Worm (Caenorhabditis elegans) whole organism, L4 larva: ENCODE measurements around the gene srz-15.
A peak's percentile ranks its signal among the peaks of the same experiment; 100 is the strongest.

ENCODE experiments used
- D1046.2 ChIP-seq: fragments of 200-800 bp; sonication (Bioruptor generic); IDR thresholded peaks from 2 replicates; pipeline ENCODE4 v1.3.6; 2022; ENCODE audit warnings: missing genetic modification characterization, missing compliant biosample characterization
- F26F4.8 ChIP-seq: fragments of 200-800 bp; sonication (Bioruptor generic); conservative IDR thresholded peaks from 2 replicates; pipeline ENCODE4 v1.3.6; 2022; ENCODE audit warnings: missing genetic modification characterization, missing compliant biosample characterization
- T20F7.1 ChIP-seq: fragments of 200-800 bp; sonication (Bioruptor generic); optimal IDR thresholded peaks from 2 replicates; lab custom pipeline; 2018; ENCODE audit warnings: mild to moderate bottlenecking, missing genetic modification characterization, missing compliant biosample characterization
- T26A8.4 ChIP-seq: fragments of 200-800 bp; sonication (Bioruptor generic); IDR thresholded peaks from 2 replicates; pipeline ENCODE4 v1.3.6; 2022; ENCODE audit warnings: missing genetic modification characterization, missing compliant biosample characterization
- Y105C5A.15 ChIP-seq: fragments of 200-800 bp; sonication (Bioruptor generic); IDR thresholded peaks from 2 replicates; pipeline ENCODE4 v1.3.6; 2022; ENCODE audit warnings: missing genetic modification characterization, missing compliant biosample characterization
- arid-1 ChIP-seq: fragments of 200-800 bp; sonication (Bioruptor generic); conservative IDR thresholded peaks from 2 replicates; pipeline ENCODE4 v1.3.6; 2022; ENCODE audit warnings: missing genetic modification reagents, missing genetic modification characterization, missing compliant biosample characterization
- ceh-20 ChIP-seq: fragments of 200-800 bp; sonication (Bioruptor generic); IDR thresholded peaks from 2 replicates; pipeline ENCODE4 v1.3.6; 2022; ENCODE audit warnings: missing genetic modification reagents, missing genetic modification characterization, missing compliant biosample characterization
- daf-12 ChIP-seq: fragments of 150-350 bp; optimal IDR thresholded peaks from 2 replicates; lab custom pipeline; 2014; ENCODE audit warnings: missing biosample characterization, missing genetic modification reagents, missing genetic modification characterization
- daf-16 ChIP-seq, 3 experiments: sonication (generic microtip); optimal IDR thresholded peaks; 2 replicates each; lab custom pipeline; 2016 to 2017; ENCODE audit warnings: missing genetic modification characterization in 3 of 3, missing genetic modification reagents in 3 of 3, mild to moderate bottlenecking in 2 of 3, missing compliant biosample characterization in 2 of 3, missing biosample characterization in 1 of 3, moderate library complexity in 1 of 3
- dmd-6 ChIP-seq: fragments of 200-800 bp; sonication (Bioruptor generic); IDR thresholded peaks from 2 replicates; pipeline ENCODE4 v1.3.6; 2022; ENCODE audit warnings: missing genetic modification reagents, missing genetic modification characterization, missing compliant biosample characterization
- duxl-1 ChIP-seq: sonication (generic microtip); optimal IDR thresholded peaks from 2 replicates; lab custom pipeline; 2016; ENCODE audit warnings: mild to moderate bottlenecking, missing genetic modification characterization, moderate library complexity, missing compliant biosample characterization; ENCODE audit not compliant: poor library complexity
- dve-1 ChIP-seq: sonication (generic microtip); optimal IDR thresholded peaks from 2 replicates; lab custom pipeline; 2017; ENCODE audit warnings: antibody characterized with exemption, mild to moderate bottlenecking, missing genetic modification characterization, missing compliant biosample characterization; ENCODE audit not compliant: insufficient read depth
- egl-43 ChIP-seq: fragments of 200-800 bp; sonication (Bioruptor generic); IDR thresholded peaks from 2 replicates; pipeline ENCODE4 v1.3.6; 2022; ENCODE audit warnings: missing genetic modification reagents, missing genetic modification characterization, missing compliant biosample characterization
- gei-8 ChIP-seq: fragments of 200-800 bp; sonication (Bioruptor generic); optimal IDR thresholded peaks from 2 replicates; lab custom pipeline; 2018; ENCODE audit warnings: mild to moderate bottlenecking, missing genetic modification characterization, missing compliant biosample characterization
- hif-1 ChIP-seq, 2 experiments: sonication (generic microtip); optimal IDR thresholded peaks; 2 replicates each; lab custom pipeline; 2016 to 2017; ENCODE audit warnings: missing compliant biosample characterization in 2 of 2, missing genetic modification characterization in 2 of 2, missing genetic modification reagents in 2 of 2, missing genotype in 2 of 2, mild to moderate bottlenecking in 1 of 2
- hlh-11 ChIP-seq: fragments of 200-800 bp; sonication (Bioruptor generic); optimal IDR thresholded peaks from 2 replicates; lab custom pipeline; 2018; ENCODE audit warnings: mild to moderate bottlenecking, missing genetic modification characterization, missing compliant biosample characterization
- hlh-30 ChIP-seq: sonication (generic microtip); optimal IDR thresholded peaks from 2 replicates; lab custom pipeline; 2017; ENCODE audit warnings: antibody characterized with exemption, mild to moderate bottlenecking, missing genetic modification characterization, missing compliant biosample characterization; ENCODE audit not compliant: insufficient read depth
- jun-1 ChIP-seq: fragments of 150-350 bp; optimal IDR thresholded peaks from 2 replicates; lab custom pipeline; 2014; ENCODE audit warnings: missing biosample characterization, missing genetic modification reagents, missing genetic modification characterization
- lin-13 ChIP-seq: fragments of 150-350 bp; optimal IDR thresholded peaks from 2 replicates; lab custom pipeline; 2014; ENCODE audit warnings: missing biosample characterization, missing genetic modification reagents, missing genetic modification characterization
- lin-29 ChIP-seq: fragments of 200-800 bp; sonication (Bioruptor generic); IDR thresholded peaks from 2 replicates; pipeline ENCODE4 v1.3.6; 2022; ENCODE audit warnings: missing genetic modification reagents, missing genetic modification characterization, missing compliant biosample characterization
- lin-38 ChIP-seq: fragments of 200-800 bp; sonication (Bioruptor generic); IDR thresholded peaks from 2 replicates; pipeline ENCODE4 v1.3.6; 2022; ENCODE audit warnings: missing genetic modification reagents, missing genetic modification characterization, missing compliant biosample characterization
- madf-9 ChIP-seq: fragments of 200-800 bp; sonication (Bioruptor generic); conservative IDR thresholded peaks from 2 replicates; pipeline ENCODE4 v1.3.6; 2022; ENCODE audit warnings: missing genetic modification reagents, missing genetic modification characterization, missing compliant biosample characterization
- mdl-1 ChIP-seq, 2 experiments: fragments of 150-350 bp in 1 of 2; sonication (generic microtip) in 1 of 2; optimal IDR thresholded peaks; 2 replicates each; lab custom pipeline; 2014 to 2017; ENCODE audit warnings: missing biosample characterization in 2 of 2, missing genetic modification characterization in 2 of 2
- mep-1 ChIP-seq: fragments of 150-350 bp; sonication (generic microtip); optimal IDR thresholded peaks from 3 replicates; lab custom pipeline; 2014; ENCODE audit warnings: missing biosample characterization, missing genetic modification characterization
- mes-2 ChIP-seq: sonication (generic microtip); optimal IDR thresholded peaks from 2 replicates; lab custom pipeline; 2016; ENCODE audit warnings: missing genotype, mild to moderate bottlenecking, missing genetic modification characterization, missing compliant biosample characterization; ENCODE audit not compliant: poor library complexity, severe bottlenecking
- nhr-111 ChIP-seq: fragments of 200-800 bp; sonication (Bioruptor generic); optimal IDR thresholded peaks from 2 replicates; lab custom pipeline; 2018; ENCODE audit warnings: mild to moderate bottlenecking, missing genetic modification characterization, missing compliant biosample characterization
- nhr-237 ChIP-seq: sonication (generic microtip); optimal IDR thresholded peaks from 2 replicates; lab custom pipeline; 2017; ENCODE audit warnings: missing biosample characterization, missing genetic modification characterization
- nhr-25 ChIP-seq: sonication (generic microtip); optimal IDR thresholded peaks from 2 replicates; lab custom pipeline; 2017; ENCODE audit warnings: missing genetic modification characterization, mild to moderate bottlenecking, missing compliant biosample characterization, antibody characterized with exemption, moderate library complexity, borderline replicate concordance; ENCODE audit not compliant: insufficient read depth
- nhr-28 ChIP-seq: fragments of 150-350 bp; optimal IDR thresholded peaks from 2 replicates; lab custom pipeline; 2014; ENCODE audit warnings: missing biosample characterization, missing genetic modification characterization
- nhr-48 ChIP-seq: sonication (generic microtip); optimal IDR thresholded peaks from 2 replicates; lab custom pipeline; 2016; ENCODE audit warnings: mild to moderate bottlenecking, missing genetic modification characterization, missing compliant biosample characterization
- nhr-77 ChIP-seq: fragments of 150-350 bp; optimal IDR thresholded peaks from 2 replicates; lab custom pipeline; 2014; ENCODE audit warnings: missing biosample characterization, missing genetic modification characterization
- php-3 ChIP-seq: fragments of 200-800 bp; sonication (Bioruptor generic); IDR thresholded peaks from 2 replicates; pipeline ENCODE4 v1.3.6; 2022; ENCODE audit warnings: missing genetic modification reagents, missing genetic modification characterization, missing compliant biosample characterization
- pqm-1 ChIP-seq: sonication (generic microtip); optimal IDR thresholded peaks from 2 replicates; lab custom pipeline; 2017; ENCODE audit warnings: missing biosample characterization, missing genetic modification characterization
- rbr-2 ChIP-seq: sonication (generic microtip); optimal IDR thresholded peaks from 2 replicates; lab custom pipeline; 2016; ENCODE audit warnings: missing genotype, missing genetic modification characterization, missing compliant biosample characterization
- sdz-12 ChIP-seq: fragments of 200-800 bp; sonication (Bioruptor generic); optimal IDR thresholded peaks from 2 replicates; lab custom pipeline; 2018; ENCODE audit warnings: mild to moderate bottlenecking, missing genetic modification characterization, missing compliant biosample characterization
- unc-39 ChIP-seq: sonication (generic microtip); optimal IDR thresholded peaks from 2 replicates; lab custom pipeline; 2017; ENCODE audit warnings: missing biosample characterization, missing genetic modification characterization
- unc-62 ChIP-seq, 3 experiments: fragments of 150-350 bp in 1 of 3; sonication (generic microtip); optimal IDR thresholded peaks in 2 of 3; peaks in 1 of 3; 1 replicate in 1 of 3; 2 replicates in 2 of 3; lab custom pipeline; 2014 to 2017; ENCODE audit warnings: missing biosample characterization in 3 of 3, missing genetic modification characterization in 3 of 3, missing genetic modification reagents in 3 of 3, missing genotype in 1 of 3
- zag-1 ChIP-seq: fragments of 150-350 bp; optimal IDR thresholded peaks from 2 replicates; lab custom pipeline; 2014; ENCODE audit warnings: missing biosample characterization, missing genetic modification characterization
- zip-11 ChIP-seq: fragments of 200-800 bp; sonication (Bioruptor generic); IDR thresholded peaks from 2 replicates; pipeline ENCODE4 v1.3.6; 2022; ENCODE audit warnings: missing genetic modification characterization, missing compliant biosample characterization
- ztf-11 ChIP-seq: fragments of 150-350 bp; optimal IDR thresholded peaks from 2 replicates; lab custom pipeline; 2014; ENCODE audit warnings: missing biosample characterization, missing genetic modification characterization
- ztf-7 ChIP-seq: fragments of 150-350 bp; optimal IDR thresholded peaks from 2 replicates; lab custom pipeline; 2014; ENCODE audit warnings: missing biosample characterization, missing genetic modification characterization

The srz-15 gene

DNA sequence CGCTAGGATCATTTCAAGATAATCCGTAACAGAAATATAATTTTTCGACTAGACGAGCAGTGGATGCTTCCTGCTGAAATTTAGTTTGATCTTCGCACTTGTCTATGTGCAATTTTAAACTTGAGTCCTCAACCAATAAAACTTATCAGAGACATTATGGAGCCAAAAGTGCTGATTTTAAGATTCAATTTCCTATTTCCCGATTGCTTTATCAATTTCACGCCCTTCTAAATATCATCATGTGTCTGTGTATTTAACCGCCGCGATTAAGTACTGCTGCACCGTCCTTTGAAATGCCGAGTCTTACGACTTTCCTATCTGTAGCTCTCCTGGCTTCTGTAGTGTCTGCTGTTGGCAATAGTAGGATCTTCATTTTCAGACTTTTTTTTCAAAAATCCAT, 5.4 kb downstream of the srz-15 start, which contains the start of gene C32H11.4 (continued):
- no peak for TF ChIP-seq mes-2 (tag; lab: Kevin White, UChicago)
- no peak for TF ChIP-seq ceh-20 (GFP tag; lab: Robert Waterston, UW)
- TF ChIP-seq nhr-237 (tag; lab: Kevin White, UChicago): no peak
- peak; percentile 67 for TF ChIP-seq nhr-48 (tag; lab: Kevin White, UChicago)
- no peak for TF ChIP-seq unc-39 (tag; lab: Kevin White, UChicago)
- no peak for TF ChIP-seq arid-1 (GFP tag; lab: Robert Waterston, UW)
- peak; percentile 46 for TF ChIP-seq hlh-11 (tag; lab: Kevin White, UChicago)
- no peak for TF ChIP-seq hif-1 (tag; optimal IDR thresholded peaks at IDR 0.05; lab: Kevin White, UChicago)
- no peak for TF ChIP-seq ztf-11 (tag; lab: Kevin White, UChicago)
- no peak for TF ChIP-seq daf-12 (tag; lab: Kevin White, UChicago)
- TF ChIP-seq T20F7.1 (GFP tag; lab: Kevin White, UChicago): no peak
- no peak for TF ChIP-seq hlh-30 (tag; lab: Kevin White, UChicago)
- no peak for TF ChIP-seq Y105C5A.15 (GFP tag; lab: Robert Waterston, UW)
- no peak for TF ChIP-seq zag-1 (tag; lab: Kevin White, UChicago)
- TF ChIP-seq unc-62 (GFP tag; optimal IDR thresholded peaks at IDR 0.05 in 1 of 2; lab: Kevin White, UChicago): no peak
- TF ChIP-seq unc-62 (tag; optimal IDR thresholded peaks at IDR 0.05; lab: Kevin White, UChicago): no peak
- no peak for TF ChIP-seq rbr-2
- TF ChIP-seq lin-38 (GFP tag; lab: Robert Waterston, UW): no peak
- peak; percentile 82 for TF ChIP-seq dmd-6 (GFP tag; lab: Robert Waterston, UW)
- TF ChIP-seq sdz-12: no peak
- no peak for TF ChIP-seq dve-1 (tag; lab: Kevin White, UChicago)

DNA sequence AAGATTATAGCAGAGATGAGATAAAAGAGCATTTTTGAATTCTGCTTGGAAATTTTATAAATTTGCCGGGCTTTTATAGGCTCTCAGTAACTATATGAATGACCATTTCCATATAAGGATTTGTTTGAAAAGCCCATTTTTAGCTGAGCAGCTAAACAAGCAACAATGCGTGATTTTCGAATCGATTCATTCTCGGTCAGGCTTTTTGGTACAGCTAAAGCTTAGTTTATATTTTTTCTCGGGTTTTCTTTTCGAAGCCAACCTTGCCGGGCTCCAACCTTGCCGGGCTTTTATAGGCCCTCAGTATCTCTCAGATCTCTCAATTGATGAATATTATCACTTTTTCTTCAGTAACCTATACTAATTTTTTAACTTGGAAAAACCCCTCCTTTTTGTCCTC, 8.8 kb downstream of the srz-15 start, which contains the start of gene srlf-4:
TSS of gene srlf-4 (minus strand) at position 101 of the 400 bp plus-strand sequence.
- no peak for TF ChIP-seq mdl-1 (tag; optimal IDR thresholded peaks at IDR 0.05; lab: Kevin White, UChicago)
- no peak for TF ChIP-seq egl-43
- TF ChIP-seq, all 104 proteins: peak for 0

DNA sequence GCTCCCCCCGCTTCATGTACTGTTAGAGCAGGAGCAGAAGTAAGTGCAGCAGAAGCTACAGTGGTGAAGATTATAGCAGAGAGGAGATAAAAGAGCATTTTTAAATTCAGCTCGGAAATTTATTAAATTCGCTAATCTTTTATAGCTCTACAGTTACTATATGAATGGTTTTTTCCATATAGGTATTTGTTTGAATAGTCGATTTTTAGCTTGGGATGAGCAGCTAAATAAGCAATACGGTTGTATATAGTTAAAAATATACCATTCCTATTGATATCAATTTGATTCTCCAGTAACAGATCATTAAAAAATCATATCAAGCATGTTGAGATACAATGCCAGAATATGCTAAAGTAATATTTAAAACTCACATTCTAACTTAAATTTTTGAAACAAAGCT, 11.1 kb downstream of the srz-15 start, which contains the start of gene srlf-5:
TSS of gene srlf-5 (minus strand) at position 101 of the 400 bp plus-strand sequence.
- no peak for TF ChIP-seq mep-1 (tag; lab: Kevin White, UChicago)
- no peak for TF ChIP-seq dve-1 (tag; lab: Kevin White, UChicago)
- TF ChIP-seq sdz-12: no peak
- no peak for TF ChIP-seq nhr-111 (GFP tag; lab: Kevin White, UChicago)
- TF ChIP-seq arid-1 (GFP tag; lab: Robert Waterston, UW): no peak
- TF ChIP-seq lin-29 (GFP tag; lab: Robert Waterston, UW): no peak
- TF ChIP-seq nhr-48 (tag; lab: Kevin White, UChicago): no peak
- TF ChIP-seq unc-62 (GFP tag; optimal IDR thresholded peaks at IDR 0.05 in 1 of 2; lab: Kevin White, UChicago): no peak
- TF ChIP-seq unc-62 (tag; optimal IDR thresholded peaks at IDR 0.05; lab: Kevin White, UChicago): no peak
- no peak for TF ChIP-seq lin-13 (GFP tag; lab: Kevin White, UChicago)
- TF ChIP-seq madf-9: no peak

DNA sequence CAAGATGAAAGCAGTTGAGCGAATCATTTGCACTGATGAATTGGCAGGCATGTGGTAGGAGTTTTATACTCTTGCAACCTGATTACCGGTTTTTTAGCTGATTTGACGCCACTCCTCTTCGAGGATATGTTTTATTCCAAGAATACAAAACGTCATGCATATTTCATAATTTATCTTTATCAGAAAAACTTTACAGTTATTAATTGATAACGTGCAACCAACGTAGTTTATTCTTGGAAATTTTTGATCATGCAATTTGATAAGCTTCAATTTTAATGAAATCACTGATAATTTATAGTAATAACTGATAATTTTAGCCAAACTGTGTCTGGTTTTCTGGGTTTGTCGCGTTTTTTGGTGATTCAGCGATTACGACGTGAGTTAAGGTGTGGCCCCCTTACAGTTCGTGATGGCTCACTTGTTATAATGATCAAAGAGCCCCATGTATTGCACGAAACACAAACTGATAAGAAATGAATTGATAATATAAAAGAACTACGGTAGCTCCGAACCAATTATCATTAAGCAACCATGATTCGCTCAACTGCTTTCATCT, 20.7 kb downstream of the srz-15 start, which contains the start of the genes cld-1 and dod-21:
TSS of gene cld-1 (minus strand) at position 51 of the 556 bp plus-strand sequence.
TSS of gene dod-21 (plus strand) at position 518 of the 556 bp plus-strand sequence.
- TF ChIP-seq dmd-6 (GFP tag; lab: Robert Waterston, UW): peak; percentile 64
- TF ChIP-seq duxl-1 (tag; lab: Kevin White, UChicago): no peak
- no peak for TF ChIP-seq jun-1 (tag; lab: Kevin White, UChicago)
- TF ChIP-seq egl-43: no peak
- TF ChIP-seq nhr-28 (tag; lab: Kevin White, UChicago): peak; percentile 47
- no peak for TF ChIP-seq T26A8.4
- no peak for TF ChIP-seq lin-13 (GFP tag; lab: Kevin White, UChicago)
- peak; percentile 48; the same call in 1 of the 2 replicates for TF ChIP-seq php-3 (GFP tag; lab: Robert Waterston, UW)
- no peak for TF ChIP-seq nhr-237 (tag; lab: Kevin White, UChicago)
- no peak for TF ChIP-seq F26F4.8 (GFP tag; lab: Robert Waterston, UW)
- TF ChIP-seq daf-16 (GFP tag; optimal IDR thresholded peaks at IDR 0.05; lab: Kevin White, UChicago): no peak
- TF ChIP-seq daf-16 (tag; optimal IDR thresholded peaks at IDR 0.05; lab: Kevin White, UChicago): peak; percentile 47
- TF ChIP-seq nhr-77 (tag; lab: Kevin White, UChicago): peak; percentile 11
- no peak for TF ChIP-seq zip-11 (GFP tag; lab: Robert Waterston, UW)
- no peak for TF ChIP-seq hif-1 (tag; optimal IDR thresholded peaks at IDR 0.05; lab: Kevin White, UChicago)
- TF ChIP-seq hlh-11 (tag; lab: Kevin White, UChicago): peak; percentile 83
- no peak for TF ChIP-seq nhr-25 (tag; lab: Kevin White, UChicago)
- TF ChIP-seq ztf-7 (tag; lab: Kevin White, UChicago): no peak
- peak; percentile 31 for TF ChIP-seq pqm-1
- TF ChIP-seq gei-8: no peak
- TF ChIP-seq D1046.2 (GFP tag; lab: Robert Waterston, UW): no peak
- TF ChIP-seq mep-1 (tag; lab: Kevin White, UChicago): no peak
- peak; percentile 63 for TF ChIP-seq dve-1 (tag; lab: Kevin White, UChicago)
